Worm (Caenorhabditis elegans) whole organism, mixed stage, embryonic: ENCODE measurements around the gene ZK673.4.

Experiments
- M03D4.4 ChIP-seq: sonication (generic microtip); optimal IDR thresholded peaks from 2 replicates; lab custom pipeline; 2017; ENCODE audit warnings: mild to moderate bottlenecking, missing genetic modification characterization, missing compliant biosample characterization
- bed-3 ChIP-seq: fragments of 200-800 bp; sonication (Bioruptor generic); optimal IDR thresholded peaks from 3 replicates; lab custom pipeline; 2018; ENCODE audit warnings: mild to moderate bottlenecking, missing genetic modification characterization, moderate library complexity, missing compliant biosample characterization
- flh-1 ChIP-seq: fragments of 200-800 bp; sonication (Bioruptor generic); optimal IDR thresholded peaks from 2 replicates; lab custom pipeline; 2018; ENCODE audit warnings: mild to moderate bottlenecking, missing genetic modification characterization, moderate library complexity, missing compliant biosample characterization
- lin-13 ChIP-seq: fragments of 150-350 bp; optimal IDR thresholded peaks from 2 replicates; lab custom pipeline; 2014; ENCODE audit warnings: missing biosample characterization, missing genetic modification characterization
- lsy-2 ChIP-seq: fragments of 150-350 bp; optimal IDR thresholded peaks from 2 replicates; lab custom pipeline; 2014; ENCODE audit warnings: missing biosample characterization, missing genetic modification characterization
- nhr-12 ChIP-seq: fragments of 150-350 bp; optimal IDR thresholded peaks from 2 replicates; lab custom pipeline; 2014; ENCODE audit warnings: missing biosample characterization, missing genetic modification characterization
- nhr-237 ChIP-seq: fragments of 150-350 bp; optimal IDR thresholded peaks from 2 replicates; lab custom pipeline; 2014; ENCODE audit warnings: missing biosample characterization, missing genetic modification characterization
- nhr-76 ChIP-seq: sonication (generic microtip); optimal IDR thresholded peaks from 2 replicates; lab custom pipeline; 2017; ENCODE audit warnings: missing biosample characterization, missing genetic modification characterization
- snpc-4 ChIP-seq: fragments of 150-350 bp; optimal IDR thresholded peaks from 2 replicates; lab custom pipeline; 2014; ENCODE audit warnings: missing biosample characterization, missing genetic modification characterization
- unc-39 ChIP-seq: fragments of 150-350 bp; optimal IDR thresholded peaks from 2 replicates; lab custom pipeline; 2014; ENCODE audit warnings: missing biosample characterization, missing genetic modification characterization
- unc-62 ChIP-seq: fragments of 150-350 bp; optimal IDR thresholded peaks from 2 replicates; lab custom pipeline; 2014; ENCODE audit warnings: missing biosample characterization, missing genetic modification reagents, missing genetic modification characterization

DNA sequence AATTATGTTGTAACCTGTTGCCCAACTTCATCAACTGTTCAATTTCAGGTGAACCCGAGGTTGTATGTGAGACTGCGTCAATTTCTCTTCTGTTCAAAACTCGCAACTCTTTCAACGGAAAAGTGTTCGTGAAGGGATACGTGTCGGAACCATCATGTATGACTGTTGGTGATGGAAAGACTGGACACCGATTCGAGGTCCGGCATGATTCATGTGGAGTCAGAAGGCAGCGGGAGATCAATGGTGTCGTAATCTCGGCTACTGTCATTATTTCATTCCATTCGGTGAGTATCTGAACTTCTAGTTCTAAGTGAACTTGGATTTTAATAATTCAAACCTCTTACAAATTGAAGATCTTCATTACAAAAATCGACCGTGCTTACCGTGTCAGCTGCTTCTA, 14.9 kb upstream of the ZK673.4 start:
- TF ChIP-seq nhr-76 (no peak), snpc-4 (tag; lab: Kevin White, UChicago) (no peak), flh-1 (no peak), nhr-237 (tag; lab: Kevin White, UChicago) (no peak), M03D4.4 (tag; lab: Kevin White, UChicago) (no peak), unc-62 (GFP tag; lab: Kevin White, UChicago) (no peak), unc-39 (tag; lab: Kevin White, UChicago) (no peak), lsy-2 (tag; lab: Kevin White, UChicago) (no peak), nhr-12 (no peak), bed-3 (no peak), lin-13 (no peak)
